Worm (Caenorhabditis elegans) whole organism, late embryonic: Measurements from ENCODE around the gene taap-1.

Experiments used
- F13H6.1 ChIP-seq: sonication (generic microtip); optimal IDR thresholded peaks from 2 replicates; lab custom pipeline; 2016; ENCODE audit warnings: missing genetic modification characterization, missing compliant biosample characterization
- K09A11.1 ChIP-seq: sonication (generic microtip); optimal IDR thresholded peaks from 2 replicates; lab custom pipeline; 2017; ENCODE audit warnings: antibody characterized with exemption, mild to moderate bottlenecking, missing genetic modification characterization, missing compliant biosample characterization; ENCODE audit not compliant: insufficient read depth
- ceh-18 ChIP-seq: sonication (generic microtip); optimal IDR thresholded peaks from 2 replicates; lab custom pipeline; 2016; ENCODE audit warnings: missing genetic modification characterization, missing compliant biosample characterization
- ceh-31 ChIP-seq: sonication (generic microtip); optimal IDR thresholded peaks from 2 replicates; lab custom pipeline; 2016; ENCODE audit warnings: missing genetic modification characterization, missing compliant biosample characterization
- ets-4 ChIP-seq: sonication (generic microtip); optimal IDR thresholded peaks from 2 replicates; lab custom pipeline; 2016; ENCODE audit warnings: missing genetic modification characterization, missing compliant biosample characterization
- fkh-10 ChIP-seq: fragments of 150-350 bp; optimal IDR thresholded peaks from 2 replicates; lab custom pipeline; 2014; ENCODE audit warnings: missing biosample characterization, missing genetic modification reagents, missing genetic modification characterization
- pha-4 ChIP-seq: fragments of 150-350 bp; optimal IDR thresholded peaks from 2 replicates; lab custom pipeline; 2018; ENCODE audit warnings: missing biosample characterization, missing genetic modification reagents, missing genetic modification characterization
- pqm-1 ChIP-seq: sonication (generic microtip); optimal IDR thresholded peaks from 2 replicates; lab custom pipeline; 2016; ENCODE audit warnings: missing genetic modification characterization, missing compliant biosample characterization
- pros-1 ChIP-seq: fragments of 150-350 bp; optimal IDR thresholded peaks from 2 replicates; lab custom pipeline; 2014; ENCODE audit warnings: missing biosample characterization, missing genetic modification reagents, missing genetic modification characterization
- unc-3 ChIP-seq, 2 experiments: fragments of 200-800 bp in 1 of 2; sonication (Bioruptor generic) in 1 of 2; sonication (generic microtip) in 1 of 2; conservative IDR thresholded peaks in 1 of 2; optimal IDR thresholded peaks in 1 of 2; 2 replicates each; pipeline versions ENCODE4 v1.3.6 to Lab custom; 2016 to 2022; ENCODE audit warnings: missing compliant biosample characterization in 2 of 2, missing genetic modification characterization in 2 of 2, missing genetic modification reagents in 1 of 2
- zip-5 ChIP-seq: sonication (generic microtip); optimal IDR thresholded peaks from 2 replicates; lab custom pipeline; 2016; ENCODE audit warnings: missing genetic modification characterization, missing compliant biosample characterization

DNA sequence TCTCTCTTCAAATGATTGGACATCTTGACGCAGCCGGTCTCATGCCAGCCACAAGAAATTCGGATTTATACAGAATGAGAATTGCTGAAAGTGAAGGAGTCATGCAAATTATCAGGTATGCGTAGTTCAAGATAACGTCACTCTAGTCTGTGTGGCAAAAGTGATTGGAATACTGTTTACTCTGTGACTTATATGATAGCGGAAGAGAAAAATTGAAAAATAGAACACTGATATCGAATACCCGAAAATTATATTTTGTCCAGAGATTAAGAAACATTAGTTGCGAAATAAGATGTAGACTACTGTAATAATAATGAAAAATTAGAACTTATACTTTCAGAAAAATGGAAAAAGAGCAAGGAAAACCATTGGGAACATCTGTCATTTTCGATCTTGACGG lies 31.9 kb upstream of the taap-1 start:
- no peak for TF ChIP-seq zip-5 (tag; lab: Kevin White, UChicago)
- no peak for TF ChIP-seq pros-1 (tag; lab: Kevin White, UChicago)
- no peak for TF ChIP-seq F13H6.1 (tag; lab: Kevin White, UChicago)
- TF ChIP-seq ets-4 (tag; lab: Kevin White, UChicago) = no peak
- no peak for TF ChIP-seq ceh-31
- no peak for TF ChIP-seq pqm-1 (tag; lab: Kevin White, UChicago)
- no peak for TF ChIP-seq unc-3 (GFP tag; conservative IDR thresholded peaks at IDR 0.05; lab: Robert Waterston, UW)
- no peak for TF ChIP-seq unc-3 (tag; optimal IDR thresholded peaks at IDR 0.05; lab: Kevin White, UChicago)
- no peak for TF ChIP-seq pha-4 (tag; lab: Kevin White, UChicago)
- TF ChIP-seq ceh-18 (tag; lab: Kevin White, UChicago) = no peak
- no peak for TF ChIP-seq fkh-10 (GFP tag; lab: Kevin White, UChicago)
- TF ChIP-seq K09A11.1 = no peak
